Worm (Caenorhabditis elegans) whole organism, L2 larva: Measurements from ENCODE around the gene Y50E8A.2.
A peak's percentile ranks its signal among the peaks of the same experiment; 100 is the strongest.

Experiments
- C34F6.9 ChIP-seq: fragments of 150-350 bp; optimal IDR thresholded peaks from 2 replicates; lab custom pipeline; 2014; ENCODE audit warnings: missing biosample characterization, missing genetic modification characterization
- R02D3.7 ChIP-seq: fragments of 150-350 bp; optimal IDR thresholded peaks from 2 replicates; lab custom pipeline; 2014; ENCODE audit warnings: missing biosample characterization, missing genetic modification characterization
- Y55F3AM.14 ChIP-seq: fragments of 200-800 bp; sonication (Bioruptor generic); optimal IDR thresholded peaks from 2 replicates; lab custom pipeline; 2018; ENCODE audit warnings: mild to moderate bottlenecking, missing genetic modification characterization, missing compliant biosample characterization
- ZK546.5 ChIP-seq: sonication (generic microtip); optimal IDR thresholded peaks from 2 replicates; lab custom pipeline; 2017; ENCODE audit warnings: missing biosample characterization, missing genetic modification characterization
- alr-1 ChIP-seq: fragments of 150-350 bp; optimal IDR thresholded peaks from 2 replicates; lab custom pipeline; 2014; ENCODE audit warnings: missing biosample characterization, missing genetic modification characterization
- aly-2 ChIP-seq: fragments of 150-350 bp; optimal IDR thresholded peaks from 2 replicates; lab custom pipeline; 2014; ENCODE audit warnings: missing biosample characterization, missing genetic modification characterization
- ama-1 ChIP-seq: fragments of 150-350 bp; optimal IDR thresholded peaks from 2 replicates; lab custom pipeline; 2018; ENCODE audit warnings: inconsistent platforms
- blmp-1 ChIP-seq: sonication (generic microtip); optimal IDR thresholded peaks from 2 replicates; lab custom pipeline; 2017; ENCODE audit warnings: missing genetic modification characterization, mild to moderate bottlenecking, missing compliant biosample characterization, antibody characterized with exemption, moderate library complexity; ENCODE audit not compliant: insufficient read depth
- ceh-16 ChIP-seq: fragments of 150-350 bp; optimal IDR thresholded peaks from 2 replicates; lab custom pipeline; 2014; ENCODE audit warnings: missing biosample characterization, missing genetic modification characterization
- ceh-82 ChIP-seq: fragments of 150-350 bp; optimal IDR thresholded peaks from 2 replicates; lab custom pipeline; 2014; ENCODE audit warnings: missing biosample characterization, missing genetic modification characterization
- crh-2 ChIP-seq: sonication (generic microtip); optimal IDR thresholded peaks from 2 replicates; lab custom pipeline; 2017; ENCODE audit warnings: missing biosample characterization, missing genetic modification characterization
- egl-27 ChIP-seq: sonication (generic microtip); optimal IDR thresholded peaks from 3 replicates; lab custom pipeline; 2017; ENCODE audit warnings: missing biosample characterization, missing genetic modification reagents, missing genetic modification characterization
- elt-1 ChIP-seq: fragments of 150-350 bp; optimal IDR thresholded peaks from 2 replicates; lab custom pipeline; 2014; ENCODE audit warnings: missing biosample characterization, missing genetic modification characterization
- fos-1 ChIP-seq: fragments of 150-350 bp; optimal IDR thresholded peaks from 2 replicates; lab custom pipeline; 2014; ENCODE audit warnings: missing biosample characterization, missing genetic modification characterization
- gmeb-1 ChIP-seq: fragments of 150-350 bp; optimal IDR thresholded peaks from 2 replicates; lab custom pipeline; 2014; ENCODE audit warnings: missing biosample characterization, missing genetic modification characterization
- lin-11 ChIP-seq: fragments of 150-350 bp; sonication (generic microtip); optimal IDR thresholded peaks from 2 replicates; lab custom pipeline; 2014; ENCODE audit warnings: missing biosample characterization, missing genetic modification characterization, inconsistent platforms, mixed read lengths
- lin-13 ChIP-seq: fragments of 150-350 bp; optimal IDR thresholded peaks from 2 replicates; lab custom pipeline; 2014; ENCODE audit warnings: missing biosample characterization, missing genetic modification reagents, missing genetic modification characterization
- lin-39 ChIP-seq: fragments of 150-350 bp; optimal IDR thresholded peaks from 2 replicates; lab custom pipeline; 2014; ENCODE audit warnings: missing biosample characterization, missing genetic modification reagents, missing genetic modification characterization
- lsy-2 ChIP-seq, 2 experiments: fragments of 150-350 bp in 1 of 2; sonication (generic microtip) in 1 of 2; optimal IDR thresholded peaks; 2 replicates each; lab custom pipeline; 2014 to 2017; ENCODE audit warnings: missing biosample characterization in 2 of 2, missing genetic modification characterization in 2 of 2
- mbf-1 ChIP-seq: sonication (generic microtip); optimal IDR thresholded peaks from 2 replicates; lab custom pipeline; 2017; ENCODE audit warnings: missing biosample characterization, missing genetic modification characterization
- mdl-1 ChIP-seq, 2 experiments: fragments of 150-350 bp in 1 of 2; sonication (generic microtip) in 1 of 2; optimal IDR thresholded peaks; 2 replicates each; lab custom pipeline; 2017; ENCODE audit warnings: missing biosample characterization in 2 of 2, missing genetic modification characterization in 2 of 2
- nhr-10 ChIP-seq: sonication (generic microtip); optimal IDR thresholded peaks from 2 replicates; lab custom pipeline; 2017; ENCODE audit warnings: missing biosample characterization, missing genetic modification characterization
- nhr-11 ChIP-seq: fragments of 150-350 bp; optimal IDR thresholded peaks from 2 replicates; lab custom pipeline; 2014; ENCODE audit warnings: missing biosample characterization, missing genetic modification characterization
- nhr-12 ChIP-seq: fragments of 150-350 bp; optimal IDR thresholded peaks from 2 replicates; lab custom pipeline; 2014; ENCODE audit warnings: missing biosample characterization, missing genetic modification characterization
- nhr-129 ChIP-seq: fragments of 150-350 bp; optimal IDR thresholded peaks from 2 replicates; lab custom pipeline; 2014; ENCODE audit warnings: missing biosample characterization, missing genetic modification characterization
- nhr-21 ChIP-seq: fragments of 150-350 bp; optimal IDR thresholded peaks from 2 replicates; lab custom pipeline; 2014; ENCODE audit warnings: missing biosample characterization, missing genetic modification characterization
- nhr-23 ChIP-seq: fragments of 150-350 bp; optimal IDR thresholded peaks from 2 replicates; lab custom pipeline; 2014; ENCODE audit warnings: missing biosample characterization, missing genetic modification reagents, missing genetic modification characterization
- nhr-237 ChIP-seq: fragments of 150-350 bp; optimal IDR thresholded peaks from 2 replicates; lab custom pipeline; 2014; ENCODE audit warnings: missing biosample characterization, missing genetic modification characterization
- nhr-25 ChIP-seq: fragments of 150-350 bp; sonication (generic microtip); optimal IDR thresholded peaks from 3 replicates; lab custom pipeline; 2014; ENCODE audit warnings: missing biosample characterization, missing genetic modification characterization
- nhr-6 ChIP-seq: fragments of 150-350 bp; optimal IDR thresholded peaks from 2 replicates; lab custom pipeline; 2014; ENCODE audit warnings: missing biosample characterization, missing genetic modification characterization
- nhr-77 ChIP-seq: fragments of 150-350 bp; optimal IDR thresholded peaks from 2 replicates; lab custom pipeline; 2014; ENCODE audit warnings: missing biosample characterization, missing genetic modification characterization
- peb-1 ChIP-seq: fragments of 150-350 bp; optimal IDR thresholded peaks from 2 replicates; lab custom pipeline; 2014; ENCODE audit warnings: missing biosample characterization, missing genetic modification characterization
- skn-1 ChIP-seq: sonication (generic microtip); optimal IDR thresholded peaks from 2 replicates; lab custom pipeline; 2017; ENCODE audit warnings: missing biosample characterization, missing genetic modification characterization
- sma-3 ChIP-seq: sonication (generic microtip); optimal IDR thresholded peaks from 2 replicates; lab custom pipeline; 2016; ENCODE audit warnings: missing genetic modification reagents, missing genetic modification characterization, missing compliant biosample characterization
- sma-9 ChIP-seq, 2 experiments: fragments of 150-350 bp in 1 of 2; sonication (generic microtip) in 1 of 2; optimal IDR thresholded peaks; 2 replicates each; lab custom pipeline; 2014 to 2016; ENCODE audit warnings: missing genetic modification characterization in 2 of 2, mild to moderate bottlenecking in 1 of 2, missing biosample characterization in 1 of 2, missing compliant biosample characterization in 1 of 2, missing genetic modification reagents in 1 of 2, moderate library complexity in 1 of 2
- snpc-4 ChIP-seq: fragments of 150-350 bp; optimal IDR thresholded peaks from 2 replicates; lab custom pipeline; 2014; ENCODE audit warnings: missing biosample characterization, missing genetic modification characterization
- unc-39 ChIP-seq: fragments of 150-350 bp; optimal IDR thresholded peaks from 2 replicates; lab custom pipeline; 2014; ENCODE audit warnings: missing biosample characterization, missing genetic modification characterization
- unc-62 ChIP-seq: fragments of 150-350 bp; optimal IDR thresholded peaks from 2 replicates; lab custom pipeline; 2014; ENCODE audit warnings: missing biosample characterization, missing genetic modification reagents, missing genetic modification characterization
- zag-1 ChIP-seq: fragments of 150-350 bp; optimal IDR thresholded peaks from 2 replicates; lab custom pipeline; 2014; ENCODE audit warnings: missing biosample characterization, missing genetic modification characterization
- ztf-1 ChIP-seq: fragments of 200-800 bp; sonication (Bioruptor generic); conservative IDR thresholded peaks from 2 replicates; pipeline ENCODE4 v1.3.6; 2022; ENCODE audit warnings: missing genetic modification characterization, missing compliant biosample characterization
- ztf-11 ChIP-seq: sonication (generic microtip); optimal IDR thresholded peaks from 2 replicates; lab custom pipeline; 2017; ENCODE audit warnings: missing biosample characterization, missing genetic modification characterization
- ztf-4 ChIP-seq: fragments of 150-350 bp; optimal IDR thresholded peaks from 2 replicates; lab custom pipeline; 2014; ENCODE audit warnings: missing biosample characterization, missing genetic modification characterization

The Y50E8A.2 gene

DNA sequence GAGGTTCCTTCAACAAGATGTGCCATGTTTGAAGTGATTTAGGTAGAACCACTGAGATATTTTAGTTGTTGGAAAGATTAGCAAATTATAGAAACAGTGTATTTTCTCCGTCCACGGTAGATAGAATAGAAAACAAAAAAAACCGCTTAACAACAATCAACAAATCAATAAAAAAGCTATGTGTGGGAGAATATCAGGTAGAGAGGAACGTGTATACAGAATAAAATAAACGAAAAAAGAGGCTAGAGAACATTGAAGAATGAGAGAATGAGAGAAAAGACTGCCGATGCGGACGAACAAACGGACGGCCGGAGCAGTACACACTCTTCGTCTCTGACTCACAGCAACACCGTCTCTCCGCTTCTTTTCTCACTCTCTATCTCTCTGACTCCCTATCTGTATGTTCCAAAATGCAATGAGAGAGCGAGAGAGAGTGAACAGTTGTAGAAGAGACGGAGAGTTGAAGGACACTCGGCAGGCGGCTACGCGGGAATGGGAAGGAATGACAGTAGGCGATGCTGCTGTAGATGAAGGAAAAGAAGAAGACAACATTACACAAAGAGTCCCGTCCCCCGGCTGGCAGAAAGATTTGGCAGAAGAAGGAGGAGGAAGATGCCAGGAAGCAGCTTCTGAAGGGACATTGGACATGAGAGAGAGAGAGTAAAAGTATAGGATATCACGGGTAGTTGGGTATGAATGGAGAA is 31.9 kb downstream of the Y50E8A.2 start, which contains the start of gene unc-112 (continued):
- TF ChIP-seq lin-39: peak; percentile 50

DNA sequence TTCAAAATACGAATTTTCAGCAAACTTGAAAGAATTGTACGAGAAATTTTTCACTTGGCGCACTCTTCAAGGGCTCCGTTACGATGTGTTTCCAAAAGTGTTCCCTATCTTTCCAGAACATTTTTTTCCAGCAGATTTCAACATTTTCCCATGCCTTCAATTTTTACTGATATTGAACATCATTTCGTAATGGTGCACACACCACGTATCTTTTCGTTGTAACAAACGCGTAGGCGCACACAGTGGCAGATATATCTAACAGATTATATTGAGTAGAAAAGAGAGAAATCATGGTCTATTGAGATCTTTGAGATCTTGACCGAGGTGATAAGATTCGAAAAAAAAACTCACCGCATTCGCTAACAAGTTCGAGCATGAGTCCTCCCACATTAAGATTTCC is 32.9 kb downstream of the Y50E8A.2 start:
- TF ChIP-seq aly-2 (tag; lab: Kevin White, UChicago): no peak
- TF ChIP-seq R02D3.7 (tag; lab: Kevin White, UChicago): no peak
- TF ChIP-seq nhr-237 (tag; lab: Kevin White, UChicago): no peak
- no peak for TF ChIP-seq nhr-77
- no peak for TF ChIP-seq lin-11 (tag; lab: Kevin White, UChicago)
- TF ChIP-seq alr-1 (tag; lab: Kevin White, UChicago): no peak
- no peak for TF ChIP-seq nhr-12
- TF ChIP-seq fos-1 (tag; lab: Kevin White, UChicago): no peak
- no peak for TF ChIP-seq blmp-1 (tag; lab: Kevin White, UChicago)

DNA sequence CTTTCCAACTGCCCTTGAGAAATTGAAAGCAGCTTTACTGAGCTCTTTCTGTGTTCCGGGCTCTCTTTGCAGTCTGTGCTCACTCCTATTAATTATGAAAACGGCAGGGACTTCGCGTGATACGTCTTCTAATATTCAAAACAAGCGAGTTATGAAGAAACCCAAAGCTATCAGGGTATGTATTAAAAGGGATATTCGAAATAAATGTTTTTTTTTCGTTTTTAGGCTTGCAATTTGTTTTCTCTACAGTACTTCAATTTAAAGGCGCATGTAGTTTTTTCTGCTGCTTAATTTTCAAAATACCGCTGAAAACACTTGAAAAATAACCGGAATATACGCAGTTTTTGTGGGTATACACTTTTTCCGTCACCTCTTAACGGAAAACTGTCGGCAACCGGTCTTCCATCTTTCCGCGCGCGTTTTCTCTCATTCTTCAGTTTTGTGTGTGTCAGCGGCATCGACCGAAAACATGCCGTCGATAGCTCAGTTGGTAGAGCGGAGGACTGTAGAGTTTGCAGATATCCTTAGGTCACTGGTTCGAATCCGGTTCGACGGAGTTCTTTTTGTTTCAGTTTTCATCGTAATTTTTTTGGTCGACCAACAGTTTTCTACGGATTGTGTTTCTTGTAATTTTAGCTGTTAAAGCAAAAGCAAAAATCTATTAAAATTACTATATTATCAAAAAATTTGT is 39.4 kb downstream of the Y50E8A.2 start, which contains the start of gene gasr-8:
Gene gasr-8, plus strand, starts transcription at position 51 of the 691 bp plus-strand sequence.
- no peak for TF ChIP-seq nhr-21 (tag; lab: Kevin White, UChicago)
- no peak for TF ChIP-seq nhr-77
- TF ChIP-seq, all 48 proteins: peak for 0

DNA sequence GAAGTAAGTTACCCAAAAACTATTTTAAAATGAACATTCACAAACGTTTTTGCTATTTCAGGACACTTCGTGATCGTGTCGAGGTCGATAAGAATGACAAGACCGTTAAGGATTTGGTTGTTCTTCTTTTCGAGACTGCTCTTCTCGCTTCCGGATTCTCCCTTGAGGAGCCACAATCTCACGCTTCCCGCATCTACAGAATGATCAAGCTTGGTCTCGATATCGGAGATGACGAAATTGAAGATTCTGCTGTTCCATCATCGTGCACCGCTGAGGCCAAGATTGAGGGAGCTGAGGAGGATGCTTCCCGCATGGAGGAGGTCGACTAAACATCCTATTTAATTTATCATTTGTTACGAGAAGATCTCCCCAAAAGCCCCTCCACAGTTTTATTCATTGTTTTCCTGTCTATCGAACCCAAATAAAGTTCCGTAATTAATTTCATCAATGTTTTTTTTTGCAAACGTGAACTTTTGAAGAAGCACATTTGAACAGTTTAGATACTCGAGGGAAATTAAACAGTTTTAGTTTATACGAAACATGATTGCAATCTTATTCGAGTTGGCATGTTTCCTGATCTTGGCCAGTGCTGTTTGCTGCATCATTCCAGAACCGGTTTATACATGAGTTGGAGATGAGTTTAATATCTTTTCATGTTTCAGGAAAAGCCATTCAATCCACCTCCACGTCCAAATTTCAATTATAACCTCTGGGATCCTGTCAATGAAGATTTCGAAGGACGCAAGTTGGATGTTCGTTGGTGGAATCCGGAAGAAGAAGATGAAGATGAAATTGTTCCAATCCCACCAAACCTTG is 40.3 kb downstream of the Y50E8A.2 start, which contains the start of gene C47E8.11:
Gene C47E8.11, plus strand, starts transcription at position 520 of the 816 bp plus-strand sequence.
- TF ChIP-seq ztf-4 (tag; lab: Kevin White, UChicago) (peak; percentile 92), crh-2 (tag; lab: Kevin White, UChicago) (peak; percentile 76), ztf-1 (no peak), egl-27 (tag; lab: Kevin White, UChicago) (no peak), ceh-82 (tag; lab: Kevin White, UChicago) (no peak), sma-9 (GFP tag; optimal IDR thresholded peaks at IDR 0.05; lab: Kevin White, UChicago) (peak; percentile 44), sma-9 (tag; optimal IDR thresholded peaks at IDR 0.05; lab: Kevin White, UChicago) (no peak), Y55F3AM.14 (GFP tag; lab: Kevin White, UChicago) (no peak), nhr-25 (tag; lab: Kevin White, UChicago) (peak; percentile 14), nhr-12 (peak; percentile 18), ZK546.5 (no peak), R02D3.7 (tag; lab: Kevin White, UChicago) (no peak), nhr-21 (tag; lab: Kevin White, UChicago) (no peak), mbf-1 (no peak), nhr-237 (tag; lab: Kevin White, UChicago) (no peak), nhr-77 (no peak), ama-1 (peak; percentile 98), zag-1 (no peak), blmp-1 (tag; lab: Kevin White, UChicago) (no peak), nhr-6 (tag; lab: Kevin White, UChicago) (no peak), C34F6.9 (tag; lab: Kevin White, UChicago) (peak; percentile 61), aly-2 (tag; lab: Kevin White, UChicago) (no peak), ceh-16 (no peak), elt-1 (tag; lab: Kevin White, UChicago) (no peak), unc-39 (tag; lab: Kevin White, UChicago) (no peak), nhr-11 (no peak), ztf-11 (tag; lab: Kevin White, UChicago) (no peak), lin-39 (no peak), nhr-23 (tag; lab: Kevin White, UChicago) (no peak), nhr-10 (no peak), lsy-2 (tag; optimal IDR thresholded peaks at IDR 0.05; lab: Kevin White, UChicago) (peak; percentile 6 to 76), peb-1 (tag; lab: Kevin White, UChicago) (no peak), nhr-129 (tag; lab: Kevin White, UChicago) (peak; percentile 65), unc-62 (GFP tag; lab: Kevin White, UChicago) (no peak), mdl-1 (tag; optimal IDR thresholded peaks at IDR 0.05; lab: Kevin White, UChicago) (no peak), lin-13 (peak; percentile 63), skn-1 (tag; lab: Kevin White, UChicago) (peak; percentile 93), snpc-4 (tag; lab: Kevin White, UChicago) (peak; percentile 44), sma-3 (GFP tag; lab: Kevin White, UChicago) (peak; percentile 23), alr-1 (tag; lab: Kevin White, UChicago) (no peak), fos-1 (tag; lab: Kevin White, UChicago) (no peak), gmeb-1 (tag; lab: Kevin White, UChicago) (peak; percentile 53)
